Worm (Caenorhabditis elegans) whole organism, young adult: Measurements from ENCODE around the gene ent-2.
A peak's percentile ranks its signal among the peaks of the same experiment; 100 is the strongest.

ENCODE experiments used
- B0261.1 ChIP-seq: sonication (generic microtip); optimal IDR thresholded peaks from 2 replicates; lab custom pipeline; 2016; ENCODE audit warnings: mild to moderate bottlenecking, missing genetic modification characterization, moderate library complexity, missing compliant biosample characterization
- F23B12.7 ChIP-seq: sonication (generic microtip); optimal IDR thresholded peaks from 2 replicates; lab custom pipeline; 2017; ENCODE audit warnings: missing genetic modification characterization, mild to moderate bottlenecking, missing compliant biosample characterization, antibody characterized with exemption, moderate library complexity; ENCODE audit not compliant: insufficient read depth
- F49E8.2 ChIP-seq: sonication (generic microtip); optimal IDR thresholded peaks from 3 replicates; lab custom pipeline; 2017; ENCODE audit warnings: missing genetic modification characterization, mild to moderate bottlenecking, missing compliant biosample characterization, antibody characterized with exemption, moderate library complexity; ENCODE audit not compliant: insufficient read depth
- akir-1 ChIP-seq: fragments of 200-800 bp; sonication (Bioruptor generic); optimal IDR thresholded peaks from 2 replicates; lab custom pipeline; 2018; ENCODE audit warnings: mild to moderate bottlenecking, missing genetic modification characterization, moderate library complexity, missing compliant biosample characterization
- atf-7 ChIP-seq: sonication (generic microtip); optimal IDR thresholded peaks from 2 replicates; lab custom pipeline; 2017; ENCODE audit warnings: mild to moderate bottlenecking, missing genetic modification characterization, missing compliant biosample characterization
- attf-6 ChIP-seq: fragments of 200-800 bp; sonication (Bioruptor generic); IDR thresholded peaks from 2 replicates; pipeline ENCODE4 v1.3.6; 2022; ENCODE audit warnings: missing genetic modification reagents, missing genetic modification characterization, missing compliant biosample characterization
- bed-2 ChIP-seq: fragments of 200-800 bp; sonication (Bioruptor generic); IDR thresholded peaks from 2 replicates; pipeline ENCODE4 v1.3.6; 2022; ENCODE audit warnings: missing genetic modification reagents, missing genetic modification characterization, missing compliant biosample characterization
- cebp-1 ChIP-seq, 2 experiments: fragments of 200-800 bp in 1 of 2; sonication (Bioruptor generic) in 1 of 2; sonication (generic microtip) in 1 of 2; IDR thresholded peaks in 1 of 2; optimal IDR thresholded peaks in 1 of 2; 2 replicates each; pipeline versions ENCODE4 v1.3.6 to Lab custom; 2017 to 2022; ENCODE audit warnings: missing compliant biosample characterization in 2 of 2, missing genetic modification characterization in 2 of 2, mild to moderate bottlenecking in 1 of 2, missing genetic modification reagents in 1 of 2, moderate library complexity in 1 of 2
- ceh-40 ChIP-seq: fragments of 200-800 bp; sonication (Bioruptor generic); IDR thresholded peaks from 2 replicates; pipeline ENCODE4 v1.3.6; 2022; ENCODE audit warnings: missing genetic modification characterization, missing compliant biosample characterization
- ceh-91 ChIP-seq: fragments of 200-800 bp; sonication (Bioruptor generic); IDR thresholded peaks from 2 replicates; pipeline ENCODE4 v1.3.6; 2022; ENCODE audit warnings: missing genetic modification reagents, missing genetic modification characterization, missing compliant biosample characterization
- dpff-1 ChIP-seq: sonication (generic microtip); optimal IDR thresholded peaks from 2 replicates; lab custom pipeline; 2017; ENCODE audit warnings: mild to moderate bottlenecking, missing genetic modification characterization, missing compliant biosample characterization
- dpl-1 ChIP-seq: fragments of 150-350 bp; optimal IDR thresholded peaks from 2 replicates; lab custom pipeline; 2014; ENCODE audit warnings: missing biosample characterization, missing genetic modification reagents, missing genetic modification characterization
- ekl-4 ChIP-seq: fragments of 200-800 bp; sonication (Bioruptor generic); IDR thresholded peaks from 2 replicates; pipeline ENCODE4 v1.3.6; 2022; ENCODE audit warnings: missing genetic modification reagents, missing genetic modification characterization, missing compliant biosample characterization
- ets-4 ChIP-seq: fragments of 200-800 bp; sonication (Bioruptor generic); optimal IDR thresholded peaks from 2 replicates; lab custom pipeline; 2018; ENCODE audit warnings: mild to moderate bottlenecking, missing genetic modification characterization, missing compliant biosample characterization
- hlh-12 ChIP-seq: sonication (generic microtip); optimal IDR thresholded peaks from 2 replicates; lab custom pipeline; 2016; ENCODE audit warnings: missing genetic modification characterization, missing compliant biosample characterization
- hsf-1 ChIP-seq: fragments of 200-800 bp; sonication (Bioruptor generic); IDR thresholded peaks from 2 replicates; pipeline ENCODE4 v1.3.6; 2022; ENCODE audit warnings: missing genetic modification reagents, missing genetic modification characterization, missing compliant biosample characterization
- lag-1 ChIP-seq: fragments of 200-800 bp; sonication (Bioruptor generic); IDR thresholded peaks from 2 replicates; pipeline ENCODE4 v1.3.6; 2022; ENCODE audit warnings: missing genetic modification reagents, missing genetic modification characterization, missing compliant biosample characterization
- lin-35 ChIP-seq, 3 experiments: fragments of 150-350 bp in 2 of 3; sonication (generic microtip) in 1 of 3; optimal IDR thresholded peaks; 2 replicates each; lab custom pipeline; 2014 to 2018; ENCODE audit warnings: missing biosample characterization in 3 of 3, missing genetic modification characterization in 3 of 3, missing genetic modification reagents in 3 of 3
- lir-1 ChIP-seq: fragments of 200-800 bp; sonication (Bioruptor generic); conservative IDR thresholded peaks from 2 replicates; pipeline ENCODE4 v1.3.6; 2022; ENCODE audit warnings: missing genetic modification reagents, missing genetic modification characterization, missing compliant biosample characterization
- lsy-27 ChIP-seq: sonication (generic microtip); optimal IDR thresholded peaks from 2 replicates; lab custom pipeline; 2017; ENCODE audit warnings: missing genetic modification characterization, mild to moderate bottlenecking, missing compliant biosample characterization, antibody characterized with exemption, missing genotype, borderline replicate concordance; ENCODE audit not compliant: insufficient read depth
- mel-28 ChIP-seq: sonication (generic microtip); optimal IDR thresholded peaks from 2 replicates; lab custom pipeline; 2016; ENCODE audit warnings: borderline replicate concordance, mild to moderate bottlenecking, missing genetic modification characterization, missing compliant biosample characterization
- mes-4 ChIP-seq: sonication (generic microtip); optimal IDR thresholded peaks from 2 replicates; lab custom pipeline; 2016; ENCODE audit warnings: missing genotype, missing genetic modification characterization, missing compliant biosample characterization
- nfya-2 ChIP-seq: fragments of 200-800 bp; sonication (Bioruptor generic); IDR thresholded peaks from 2 replicates; pipeline ENCODE4 v1.3.6; 2022; ENCODE audit warnings: missing genetic modification reagents, missing genetic modification characterization, missing compliant biosample characterization
- nhr-80 ChIP-seq: sonication (generic microtip); optimal IDR thresholded peaks from 2 replicates; lab custom pipeline; 2016; ENCODE audit warnings: missing genetic modification characterization, missing compliant biosample characterization
- pbrm-1 ChIP-seq: fragments of 200-800 bp; sonication (Bioruptor generic); IDR thresholded peaks from 2 replicates; pipeline ENCODE4 v1.3.6; 2022; ENCODE audit warnings: missing genetic modification reagents, missing genetic modification characterization, missing compliant biosample characterization
- rec-8 ChIP-seq, 2 experiments: sonication (generic microtip); optimal IDR thresholded peaks; 2 replicates each; lab custom pipeline; 2016; ENCODE audit warnings: mild to moderate bottlenecking in 2 of 2, missing genetic modification characterization in 2 of 2, missing genetic modification reagents in 2 of 2, missing genotype in 2 of 2, missing biosample characterization in 1 of 2, missing compliant biosample characterization in 1 of 2, moderate library complexity in 1 of 2
- repo-1 ChIP-seq: sonication (generic microtip); optimal IDR thresholded peaks from 2 replicates; lab custom pipeline; 2017; ENCODE audit warnings: mild to moderate bottlenecking, missing genetic modification characterization, missing compliant biosample characterization
- sdz-38 ChIP-seq: sonication (generic microtip); optimal IDR thresholded peaks from 2 replicates; lab custom pipeline; 2016; ENCODE audit warnings: missing genotype, missing genetic modification characterization, missing compliant biosample characterization
- snpc-1.3 ChIP-seq: sonication (generic microtip); optimal IDR thresholded peaks from 2 replicates; lab custom pipeline; 2017; ENCODE audit warnings: missing genetic modification characterization, mild to moderate bottlenecking, missing compliant biosample characterization, antibody characterized with exemption, moderate library complexity, missing genotype, missing genetic modification reagents; ENCODE audit not compliant: insufficient read depth
- snpc-4 ChIP-seq, 5 experiments: fragments of 150-350 bp in 1 of 5; sonication (generic microtip) in 4 of 5; optimal IDR thresholded peaks; 2 replicates each; lab custom pipeline; 2014 to 2018; ENCODE audit warnings: missing genetic modification characterization in 5 of 5, missing biosample characterization in 3 of 5, antibody characterized with exemption in 2 of 5, mild to moderate bottlenecking in 2 of 5, missing compliant biosample characterization in 2 of 5, missing genotype in 2 of 5, moderate library complexity in 2 of 5, missing genetic modification reagents in 1 of 5
- somi-1 ChIP-seq: fragments of 200-800 bp; sonication (Bioruptor generic); optimal IDR thresholded peaks from 2 replicates; lab custom pipeline; 2018; ENCODE audit warnings: mild to moderate bottlenecking, missing genetic modification characterization, missing compliant biosample characterization
- zfh-2 ChIP-seq: fragments of 200-800 bp; sonication (Bioruptor generic); conservative IDR thresholded peaks from 2 replicates; pipeline ENCODE4 v1.3.6; 2022; ENCODE audit warnings: missing genetic modification reagents, missing genetic modification characterization, missing compliant biosample characterization
- ztf-25 ChIP-seq: fragments of 200-800 bp; sonication (Bioruptor generic); IDR thresholded peaks from 2 replicates; pipeline ENCODE4 v1.3.6; 2022; ENCODE audit warnings: missing genetic modification reagents, missing genetic modification characterization, missing compliant biosample characterization
- ztf-26 ChIP-seq: sonication (generic microtip); optimal IDR thresholded peaks from 2 replicates; lab custom pipeline; 2017; ENCODE audit warnings: missing genetic modification characterization, missing compliant biosample characterization

ent-2 gene

DNA sequence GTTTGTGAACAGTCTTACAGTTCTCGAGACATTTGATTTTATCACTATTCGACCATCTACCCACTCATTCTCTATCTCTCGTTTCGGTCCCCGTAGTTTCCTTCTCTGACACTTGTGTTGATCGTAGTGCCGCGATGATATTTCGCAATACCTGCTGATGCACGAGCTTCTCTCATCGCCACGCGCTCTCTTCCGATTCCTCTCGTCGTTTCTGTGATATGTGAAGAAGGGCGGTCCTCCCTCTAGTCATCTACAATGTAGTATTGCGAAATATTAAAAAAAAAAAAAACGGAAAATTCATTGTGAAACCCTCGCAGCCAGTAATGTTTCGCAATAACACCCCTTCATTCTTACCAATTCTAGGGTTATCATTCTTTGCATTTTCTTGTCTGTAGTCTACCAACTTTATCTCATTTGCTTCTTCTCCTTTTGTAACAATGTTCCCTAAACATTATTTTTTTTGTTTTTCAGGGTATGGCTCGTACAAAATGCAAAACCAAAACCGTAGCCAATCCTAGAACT, 6.7 kb downstream of the ent-2 start, which contains the start of gene nipi-3 (continued):
- TF ChIP-seq lsy-27 (tag; lab: Kevin White, UChicago): no peak
- peak; percentile 90 for TF ChIP-seq pbrm-1 (GFP tag; lab: Robert Waterston, UW)
- TF ChIP-seq bed-2 (GFP tag; lab: Robert Waterston, UW): no peak
- peak; percentile 99 for TF ChIP-seq nhr-80 (tag; lab: Kevin White, UChicago)
- TF ChIP-seq repo-1 (tag; lab: Kevin White, UChicago): no peak

DNA sequence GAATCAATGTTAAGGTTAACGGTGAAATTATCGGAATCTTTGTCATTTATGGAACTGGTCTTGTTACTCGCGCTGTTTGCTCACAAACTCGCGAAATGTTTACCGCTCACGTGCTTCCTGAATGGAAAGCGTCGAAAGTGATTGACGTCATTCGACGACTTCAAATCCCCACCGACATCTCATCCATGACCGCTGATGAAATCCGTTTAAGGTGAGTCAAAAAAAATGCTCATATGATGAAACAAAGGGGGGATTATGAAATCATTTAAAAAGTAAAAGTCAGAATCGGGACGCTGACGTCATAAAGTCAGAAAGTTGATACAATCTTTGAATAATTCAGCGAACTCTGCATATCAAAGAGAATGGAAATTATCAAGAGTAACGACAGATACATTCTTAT, 7.7 kb downstream of the ent-2 start:
- no peak for TF ChIP-seq somi-1
- no peak for TF ChIP-seq hlh-12
- no peak for TF ChIP-seq mes-4 (tag; lab: Kevin White, UChicago)
- no peak for TF ChIP-seq ztf-26 (tag; lab: Kevin White, UChicago)
- TF ChIP-seq cebp-1 (GFP tag; IDR thresholded peaks at IDR 0.05; lab: Robert Waterston, UW): peak; percentile 35; the same call in 1 of the 2 replicates
- TF ChIP-seq cebp-1 (tag; optimal IDR thresholded peaks at IDR 0.05; lab: Kevin White, UChicago): peak; percentile 97
- TF ChIP-seq ets-4: no peak
- no peak for TF ChIP-seq snpc-4 (GFP tag; optimal IDR thresholded peaks at IDR 0.05; lab: Kevin White, UChicago)
- no peak for TF ChIP-seq snpc-4 (tag; optimal IDR thresholded peaks at IDR 0.05; lab: Kevin White, UChicago)
- no peak for TF ChIP-seq dpl-1 (GFP tag; lab: Kevin White, UChicago)
- TF ChIP-seq ztf-25 (GFP tag; lab: Robert Waterston, UW): no peak
- no peak for TF ChIP-seq akir-1 (GFP tag; lab: Kevin White, UChicago)
- no peak for TF ChIP-seq nfya-2
- TF ChIP-seq B0261.1 (tag; lab: Kevin White, UChicago): no peak
- peak; percentile 30 for TF ChIP-seq atf-7 (tag; lab: Kevin White, UChicago)
- TF ChIP-seq repo-1 (tag; lab: Kevin White, UChicago): no peak
- no peak for TF ChIP-seq ceh-91 (GFP tag; lab: Robert Waterston, UW)
- TF ChIP-seq ceh-40 (GFP tag; lab: Robert Waterston, UW): no peak
- no peak for TF ChIP-seq mel-28 (tag; lab: Kevin White, UChicago)
- no peak for TF ChIP-seq nhr-80 (tag; lab: Kevin White, UChicago)
- TF ChIP-seq hsf-1 (GFP tag; lab: Robert Waterston, UW): no peak
- no peak for TF ChIP-seq sdz-38 (tag; lab: Kevin White, UChicago)
- no peak for TF ChIP-seq F23B12.7
- no peak for TF ChIP-seq snpc-1.3 (tag; lab: Kevin White, UChicago)
- no peak for TF ChIP-seq dpff-1 (tag; lab: Kevin White, UChicago)
- TF ChIP-seq lir-1: 0 out of 2 replicates have a peak, but pooled peaks have one; percentile 19
- TF ChIP-seq lag-1 (GFP tag; lab: Robert Waterston, UW): no peak
- no peak for TF ChIP-seq lsy-27 (tag; lab: Kevin White, UChicago)
- no peak for TF ChIP-seq zfh-2
- no peak for TF ChIP-seq rec-8 (tag; optimal IDR thresholded peaks at IDR 0.05; lab: Kevin White, UChicago)
- no peak for TF ChIP-seq attf-6 (GFP tag; lab: Robert Waterston, UW)
- TF ChIP-seq lin-35 (GFP tag; optimal IDR thresholded peaks at IDR 0.05; lab: Kevin White, UChicago): peak in 1 of 3 experiments; percentile 44
- TF ChIP-seq ekl-4 (GFP tag; lab: Robert Waterston, UW): no peak
- no peak for TF ChIP-seq F49E8.2
- TF ChIP-seq pbrm-1 (GFP tag; lab: Robert Waterston, UW): no peak
- TF ChIP-seq, all 124 proteins: peak for 4
